Fruit fly (Drosophila melanogaster): ENCODE measurements around the gene CG43446.

Gene CG43446

dm6 chr3R:21023902-21024541 is 36.3 kb upstream of the CG43446 start, which contains the start of gene peg (continued):
- TF ChIP-seq CG8632 (GFP tag; optimal IDR thresholded peaks at IDR 0.05) (no peak), CG1621 (tag; optimal IDR thresholded peaks at IDR 0.05) (no peak), salr (GFP tag; optimal IDR thresholded peaks at IDR 0.05) (no peak), Sox14 (GFP tag; optimal IDR thresholded peaks at IDR 0.05) (no peak), CG6276 (GFP tag; optimal IDR thresholded peaks at IDR 0.05) (peak; percentile 55), Ets96B (tag; optimal IDR thresholded peaks at IDR 0.05) (no peak), fd59A (GFP tag; optimal IDR thresholded peaks at IDR 0.05) (no peak), CG11762 (GFP tag; optimal IDR thresholded peaks at IDR 0.05; ENCODE audit: insufficient read depth) (no peak), net (GFP tag; optimal IDR thresholded peaks at IDR 0.05) (peak; percentile 28), CG34406 (GFP tag; optimal IDR thresholded peaks at IDR 0.05) (no peak), CG8119 (GFP tag; IDR thresholded peaks at IDR 0.05) (peak; percentile 54; the same call in 2 of the 3 replicates), CG6854 (GFP tag; optimal IDR thresholded peaks at IDR 0.05) (no peak), Met (GFP tag; optimal IDR thresholded peaks at IDR 0.05) (peak; percentile 20), CG32006 (GFP tag; optimal IDR thresholded peaks at IDR 0.05) (peak; percentile 15), topi (GFP tag; optimal IDR thresholded peaks at IDR 0.05) (peak; percentile 38), CG16779 (tag; optimal IDR thresholded peaks at IDR 0.05) (peak; percentile 55), CG11294 (GFP tag; IDR thresholded peaks at IDR 0.05) (no peak), Hr38 (GFP tag; optimal IDR thresholded peaks at IDR 0.05) (no peak), pdm3 (GFP tag; optimal IDR thresholded peaks at IDR 0.05) (peak; percentile 12), svp (GFP tag) (peak; percentile 81), lz (GFP tag; optimal IDR thresholded peaks at IDR 0.05) (no peak), CG8319 (GFP tag; optimal IDR thresholded peaks at IDR 0.05) (no peak), dac (GFP tag; optimal IDR thresholded peaks at IDR 0.05) (no peak)

dm6 chr3R:21022769-21023517 is 35.2 kb upstream of the CG43446 start:
- peak; percentile 86 for TF ChIP-seq svp (GFP tag)
- no peak for TF ChIP-seq Eip78C (GFP tag)

- peak; percentile 39 for TF ChIP-seq Eip78C (GFP tag)
- no peak for TF ChIP-seq svp (GFP tag)
- TF ChIP-seq acj6 (GFP tag; optimal IDR thresholded peaks at IDR 0.05) = no peak
- TF ChIP-seq esn (GFP tag; optimal IDR thresholded peaks at IDR 0.05) = peak; percentile 4
- no peak for TF ChIP-seq Met (GFP tag; optimal IDR thresholded peaks at IDR 0.05)
- peak; percentile 56 for TF ChIP-seq vri (GFP tag; optimal IDR thresholded peaks at IDR 0.05)
Measured at dm6 chr3R:21019073-21019472, 31.3 kb upstream of the CG43446 start.

- TF ChIP-seq Sox15 (GFP tag; optimal IDR thresholded peaks at IDR 0.05) = no peak
- TF ChIP-seq topi (GFP tag; optimal IDR thresholded peaks at IDR 0.05) = peak; percentile 51
- TF ChIP-seq CG6276 (GFP tag; optimal IDR thresholded peaks at IDR 0.05) = peak; percentile 19
- TF ChIP-seq Eip75B (GFP tag; optimal IDR thresholded peaks at IDR 0.05) = peak; percentile 15
- TF ChIP-seq CG16779 (tag; optimal IDR thresholded peaks at IDR 0.05) = peak; percentile 37
- TF ChIP-seq CG11902 (GFP tag; optimal IDR thresholded peaks at IDR 0.05) = peak; percentile 52
- peak; percentile 61 for TF ChIP-seq CG3919 (GFP tag; optimal IDR thresholded peaks at IDR 0.05)
- no peak for TF ChIP-seq CG8632 (GFP tag; optimal IDR thresholded peaks at IDR 0.05)
- peak in 1 of 2 experiments; percentile 40 for TF ChIP-seq ss (GFP tag; optimal IDR thresholded peaks at IDR 0.05)
- no peak for TF ChIP-seq dac (GFP tag; optimal IDR thresholded peaks at IDR 0.05)
- TF ChIP-seq OdsH (GFP tag; optimal IDR thresholded peaks at IDR 0.05) = no peak
- TF ChIP-seq achi (GFP tag; optimal IDR thresholded peaks at IDR 0.05) = no peak
- TF ChIP-seq CG7368 (GFP tag; optimal IDR thresholded peaks at IDR 0.05) = peak; percentile 11
- peak; percentile 79 for TF ChIP-seq eg (GFP tag; IDR thresholded peaks at IDR 0.05)
- peak; percentile 16 for TF ChIP-seq Sox14 (GFP tag; optimal IDR thresholded peaks at IDR 0.05)
- TF ChIP-seq Hr39 (GFP tag; optimal IDR thresholded peaks at IDR 0.05) = peak; percentile 39
- TF ChIP-seq Met (GFP tag; optimal IDR thresholded peaks at IDR 0.05) = no peak
- peak; percentile 1 for TF ChIP-seq dsx (GFP tag; optimal IDR thresholded peaks at IDR 0.05; ENCODE audit: poor library complexity, severe bottlenecking)
- TF ChIP-seq Hr38 (GFP tag; optimal IDR thresholded peaks at IDR 0.05) = no peak
- peak; percentile 57 for TF ChIP-seq Gug (GFP tag; IDR thresholded peaks at IDR 0.05)
- TF ChIP-seq Hr4 (GFP tag; optimal IDR thresholded peaks at IDR 0.05) = no peak
- no peak for TF ChIP-seq Blimp-1 (GFP tag; optimal IDR thresholded peaks at IDR 0.05)
- TF ChIP-seq CG15336 (GFP tag; IDR thresholded peaks at IDR 0.05) = no peak
- no peak for TF ChIP-seq CG34406 (GFP tag; optimal IDR thresholded peaks at IDR 0.05)
- TF ChIP-seq pdm3 (GFP tag; optimal IDR thresholded peaks at IDR 0.05) = peak; percentile 22
- peak; percentile 67 for TF ChIP-seq svp (GFP tag)
Measured at dm6 chr3R:21017464-21018080, 29.8 kb upstream of the CG43446 start, which contains the start of gene Rlip. Rlip (plus strand) TSS chr3R:21017684.
